Worm (Caenorhabditis elegans) whole organism, L1 larva: ENCODE measurements around the gene F01G10.6.

ENCODE experiments used
- C16A3.4 ChIP-seq: fragments of 150-350 bp; optimal IDR thresholded peaks from 2 replicates; lab custom pipeline; 2014; ENCODE audit warnings: missing biosample characterization, missing genetic modification characterization
- C34B4.2 ChIP-seq: sonication (generic microtip); optimal IDR thresholded peaks from 2 replicates; lab custom pipeline; 2017; ENCODE audit warnings: mild to moderate bottlenecking, missing genetic modification characterization, missing compliant biosample characterization
- ceh-8 ChIP-seq: fragments of 200-800 bp; sonication (Bioruptor generic); optimal IDR thresholded peaks from 2 replicates; lab custom pipeline; 2018; ENCODE audit warnings: mild to moderate bottlenecking, missing genetic modification characterization, moderate library complexity, missing compliant biosample characterization
- ceh-82 ChIP-seq, 3 experiments: fragments of 150-350 bp in 1 of 3; sonication (generic microtip) in 2 of 3; optimal IDR thresholded peaks; 2 replicates each; lab custom pipeline; 2014 to 2017; ENCODE audit warnings: missing biosample characterization in 3 of 3, missing genetic modification characterization in 3 of 3
- dsc-1 ChIP-seq: sonication (generic microtip); optimal IDR thresholded peaks from 2 replicates; lab custom pipeline; 2016; ENCODE audit warnings: mild to moderate bottlenecking, missing genetic modification characterization, missing compliant biosample characterization
- efl-3 ChIP-seq: fragments of 200-800 bp; sonication (Bioruptor generic); optimal IDR thresholded peaks from 2 replicates; lab custom pipeline; 2018; ENCODE audit warnings: mild to moderate bottlenecking, missing genetic modification characterization, missing compliant biosample characterization
- egl-13 ChIP-seq: sonication (generic microtip); optimal IDR thresholded peaks from 2 replicates; lab custom pipeline; 2016; ENCODE audit warnings: missing genotype, missing genetic modification reagents, missing genetic modification characterization, missing compliant biosample characterization
- elt-2 ChIP-seq: sonication (generic microtip); optimal IDR thresholded peaks from 2 replicates; lab custom pipeline; 2016; ENCODE audit warnings: missing genetic modification characterization, mild to moderate bottlenecking, inconsistent platforms, missing compliant biosample characterization, missing genetic modification reagents
- elt-3 ChIP-seq, 6 experiments: fragments of 150-350 bp in 1 of 6; sonication (generic microtip); optimal IDR thresholded peaks; 2 replicates each; lab custom pipeline; 2017 to 2018; ENCODE audit warnings: missing biosample characterization in 6 of 6, missing genetic modification characterization in 6 of 6, inconsistent platforms in 1 of 6
- ets-5 ChIP-seq: fragments of 200-800 bp; sonication (Bioruptor generic); IDR thresholded peaks from 2 replicates; pipeline ENCODE4 v1.3.6; 2022; ENCODE audit warnings: missing genetic modification characterization, missing compliant biosample characterization
- grh-1 ChIP-seq: fragments of 200-800 bp; sonication (Bioruptor generic); IDR thresholded peaks from 2 replicates; pipeline ENCODE4 v1.3.6; 2022; ENCODE audit warnings: missing genetic modification reagents, missing genetic modification characterization, missing compliant biosample characterization
- hpl-2 ChIP-seq: fragments of 150-350 bp; optimal IDR thresholded peaks from 2 replicates; lab custom pipeline; 2014; ENCODE audit warnings: missing biosample characterization, missing genetic modification reagents, missing genetic modification characterization
- jun-1 ChIP-seq: fragments of 150-350 bp; optimal IDR thresholded peaks from 2 replicates; lab custom pipeline; 2014; ENCODE audit warnings: missing biosample characterization, missing genetic modification reagents, missing genetic modification characterization
- lin-14 ChIP-seq: fragments of 200-800 bp; sonication (Bioruptor generic); optimal IDR thresholded peaks from 2 replicates; lab custom pipeline; 2018; ENCODE audit warnings: mild to moderate bottlenecking, missing genetic modification characterization, moderate library complexity, missing compliant biosample characterization
- lin-39 ChIP-seq: fragments of 150-350 bp; optimal IDR thresholded peaks from 2 replicates; lab custom pipeline; 2014; ENCODE audit warnings: missing biosample characterization, missing genetic modification reagents, missing genetic modification characterization
- lir-3 ChIP-seq: sonication (generic microtip); optimal IDR thresholded peaks from 2 replicates; lab custom pipeline; 2016; ENCODE audit warnings: mild to moderate bottlenecking, missing genetic modification characterization, moderate library complexity, missing compliant biosample characterization; ENCODE audit not compliant: poor library complexity
- mdl-1 ChIP-seq, 2 experiments: fragments of 150-350 bp; optimal IDR thresholded peaks; 2 replicates each; lab custom pipeline; 2014 to 2017; ENCODE audit warnings: missing biosample characterization in 2 of 2, missing genetic modification characterization in 2 of 2, inconsistent platforms in 1 of 2
- mef-2 ChIP-seq: fragments of 150-350 bp; optimal IDR thresholded peaks from 2 replicates; lab custom pipeline; 2014; ENCODE audit warnings: missing biosample characterization, missing genetic modification characterization
- nhr-12 ChIP-seq: sonication (generic microtip); optimal IDR thresholded peaks from 2 replicates; lab custom pipeline; 2017; ENCODE audit warnings: missing biosample characterization, missing genetic modification characterization
- nhr-20 ChIP-seq: sonication (generic microtip); optimal IDR thresholded peaks from 2 replicates; lab custom pipeline; 2016; ENCODE audit warnings: mild to moderate bottlenecking, missing genetic modification characterization, missing compliant biosample characterization
- nhr-237 ChIP-seq: fragments of 150-350 bp; optimal IDR thresholded peaks from 2 replicates; lab custom pipeline; 2014; ENCODE audit warnings: missing biosample characterization, missing genetic modification characterization
- nhr-71 ChIP-seq: sonication (generic microtip); optimal IDR thresholded peaks from 2 replicates; lab custom pipeline; 2016; ENCODE audit warnings: mild to moderate bottlenecking, missing genetic modification characterization, moderate library complexity, missing compliant biosample characterization
- nhr-77 ChIP-seq: fragments of 150-350 bp; optimal IDR thresholded peaks from 2 replicates; lab custom pipeline; 2014; ENCODE audit warnings: missing biosample characterization, missing genetic modification characterization
- nhr-84 ChIP-seq: sonication (generic microtip); optimal IDR thresholded peaks from 2 replicates; lab custom pipeline; 2017; ENCODE audit warnings: missing biosample characterization, missing genetic modification characterization
- nhr-85 ChIP-seq: sonication (generic microtip); peaks from one replicate; lab custom pipeline; 2016; ENCODE audit warnings: missing genetic modification characterization, inconsistent platforms, missing compliant biosample characterization
- nhr-90 ChIP-seq: sonication (generic microtip); optimal IDR thresholded peaks from 2 replicates; lab custom pipeline; 2016; ENCODE audit warnings: mild to moderate bottlenecking, missing genetic modification characterization, missing compliant biosample characterization; ENCODE audit not compliant: poor library complexity
- pqm-1 ChIP-seq: sonication (generic microtip); optimal IDR thresholded peaks from 3 replicates; lab custom pipeline; 2017; ENCODE audit warnings: missing biosample characterization, missing genetic modification characterization
- snpc-4 ChIP-seq: fragments of 150-350 bp; optimal IDR thresholded peaks from 2 replicates; lab custom pipeline; 2014; ENCODE audit warnings: missing biosample characterization, missing genetic modification characterization
- snu-23 ChIP-seq: sonication (generic microtip); optimal IDR thresholded peaks from 2 replicates; lab custom pipeline; 2016; ENCODE audit warnings: missing genetic modification characterization, missing compliant biosample characterization
- tbx-2 ChIP-seq: sonication (generic microtip); optimal IDR thresholded peaks from 2 replicates; lab custom pipeline; 2016; ENCODE audit warnings: missing genetic modification characterization, missing compliant biosample characterization
- unc-30 ChIP-seq: sonication (generic microtip); optimal IDR thresholded peaks from 2 replicates; lab custom pipeline; 2017; ENCODE audit warnings: missing biosample characterization, missing genetic modification characterization
- unc-86 ChIP-seq: sonication (generic microtip); optimal IDR thresholded peaks from 2 replicates; lab custom pipeline; 2016; ENCODE audit warnings: missing genetic modification characterization, missing compliant biosample characterization
- zag-1 ChIP-seq: fragments of 150-350 bp; optimal IDR thresholded peaks from 2 replicates; lab custom pipeline; 2014; ENCODE audit warnings: missing biosample characterization, missing genetic modification characterization
- zip-4 ChIP-seq: fragments of 200-800 bp; sonication (Bioruptor generic); optimal IDR thresholded peaks from 2 replicates; lab custom pipeline; 2018; ENCODE audit warnings: mild to moderate bottlenecking, missing genetic modification characterization, moderate library complexity, missing compliant biosample characterization

The F01G10.6 gene

DNA sequence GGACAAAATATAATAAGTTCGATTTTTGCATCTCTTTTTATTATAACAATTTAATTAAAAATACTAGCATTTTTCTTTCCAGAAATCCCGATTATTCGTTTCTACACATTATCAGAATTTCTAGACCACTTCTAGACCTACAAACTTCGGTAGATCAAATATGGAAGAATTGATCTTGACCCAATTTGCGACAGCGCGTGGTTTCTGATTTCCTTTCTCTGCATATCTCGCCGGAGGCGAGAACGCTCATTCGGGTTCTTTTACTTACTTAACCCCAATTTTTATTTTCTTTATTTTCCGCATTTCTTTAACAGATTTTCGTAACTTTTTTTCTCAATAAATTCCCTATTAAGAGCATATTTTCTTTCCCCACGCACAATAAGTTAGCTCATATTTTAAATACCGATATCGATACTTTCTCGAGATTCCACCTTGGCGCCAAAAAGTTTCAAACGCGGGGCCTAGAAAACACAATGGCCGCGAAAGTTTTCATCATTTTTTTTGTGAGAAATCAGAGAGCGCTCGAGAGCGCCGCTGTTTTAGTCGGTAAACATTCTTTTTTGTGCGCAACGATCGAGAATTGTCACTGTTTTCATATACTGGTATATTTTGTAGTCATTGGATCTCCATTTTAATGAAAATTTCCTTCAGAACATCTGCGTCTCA is 15.2 kb upstream of the F01G10.6 start (continued):
- TF ChIP-seq ets-5 (GFP tag; lab: Robert Waterston, UW): no peak
- TF ChIP-seq lir-3 (tag; lab: Kevin White, UChicago): peak; percentile 40
- TF ChIP-seq nhr-84 (tag; lab: Kevin White, UChicago): no peak
- no peak for TF ChIP-seq C34B4.2 (tag; lab: Kevin White, UChicago)
- no peak for TF ChIP-seq zag-1 (tag; lab: Kevin White, UChicago)
- no peak for TF ChIP-seq grh-1 (GFP tag; lab: Robert Waterston, UW)

DNA sequence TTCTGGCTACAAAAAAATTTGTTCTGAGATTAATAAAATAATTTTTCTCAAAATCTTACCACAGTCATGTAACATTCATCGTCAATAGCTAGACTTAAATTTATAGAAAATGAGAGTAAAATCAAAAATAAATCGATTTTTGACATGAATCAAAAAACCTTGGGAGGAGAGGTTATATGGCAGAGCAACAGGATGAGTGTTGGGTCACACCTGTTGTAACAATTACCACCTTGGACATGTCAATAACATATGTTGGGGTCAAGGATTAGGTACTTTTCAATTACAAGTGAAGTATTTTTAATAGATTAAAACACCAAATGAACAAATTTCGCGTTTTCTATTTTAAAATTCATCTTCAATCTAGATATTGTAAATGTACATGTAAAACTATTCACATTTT is 14.2 kb upstream of the F01G10.6 start, which contains the start of gene lipl-7:
lipl-7 (minus strand) TSS at position 165 of the 400 bp plus-strand sequence.
- TF ChIP-seq nhr-71 (tag; lab: Kevin White, UChicago) (peak; percentile 11), nhr-85 (tag; lab: Kevin White, UChicago) (peak; percentile 53), nhr-12 (no peak)
- TF ChIP-seq, all 84 proteins: peak for 2

DNA sequence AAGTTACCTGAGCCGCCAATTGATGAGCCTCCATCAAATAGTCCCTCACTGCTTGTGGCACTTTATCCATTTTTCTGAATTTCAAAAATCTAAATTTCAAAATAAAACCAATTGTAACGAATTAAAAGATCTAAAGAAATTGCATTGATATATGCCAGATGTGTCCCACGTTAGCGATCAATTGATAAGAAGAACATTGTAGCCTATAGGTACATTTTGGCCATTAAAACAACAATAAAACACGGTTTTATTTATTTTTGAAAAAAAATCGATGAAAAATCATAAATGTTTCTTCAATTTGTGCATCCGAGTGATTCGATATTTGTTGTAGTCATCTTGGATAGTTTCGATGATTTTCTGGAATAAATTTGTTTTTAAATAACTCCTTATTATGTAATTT is 11.6 kb upstream of the F01G10.6 start, which contains the start of gene ech-8:
ech-8 (minus strand) TSS at position 132 of the 400 bp plus-strand sequence.
- TF ChIP-seq elt-3 (tag; optimal IDR thresholded peaks at IDR 0.05; lab: Kevin White, UChicago) (peak in 1 of 6 experiments; percentile 5), nhr-20 (peak; percentile 13), egl-13 (tag; lab: Kevin White, UChicago) (no peak), hpl-2 (no peak)

DNA sequence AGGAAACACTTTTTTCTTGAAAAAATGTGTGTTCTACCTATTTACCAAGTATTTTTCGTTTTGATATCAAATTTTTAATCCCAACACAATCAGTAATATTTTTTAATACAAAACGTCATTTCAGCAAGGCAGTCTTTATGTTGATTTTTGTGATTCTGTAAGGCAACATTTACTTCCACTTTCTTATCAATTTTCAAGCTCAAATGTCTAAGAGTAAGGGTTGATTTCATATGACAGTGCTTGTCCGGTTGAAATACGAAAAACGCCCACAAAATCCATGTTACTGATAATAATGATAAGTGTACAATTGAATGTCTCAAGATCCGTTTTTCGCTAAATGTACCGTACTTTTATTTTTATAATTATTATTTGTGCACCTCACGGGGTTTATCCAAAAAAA is 8.7 kb upstream of the F01G10.6 start:
- peak; percentile 32 for TF ChIP-seq jun-1 (tag; lab: Kevin White, UChicago)
- TF ChIP-seq lin-39 (tag; lab: Kevin White, UChicago): no peak
- no peak for TF ChIP-seq mef-2 (tag; lab: Kevin White, UChicago)
- no peak for TF ChIP-seq ets-5 (GFP tag; lab: Robert Waterston, UW)
- TF ChIP-seq grh-1 (GFP tag; lab: Robert Waterston, UW): no peak
- no peak for TF ChIP-seq ceh-82 (tag; optimal IDR thresholded peaks at IDR 0.05; lab: Kevin White, UChicago)
- no peak for TF ChIP-seq mdl-1 (tag; optimal IDR thresholded peaks at IDR 0.05; lab: Kevin White, UChicago)
- peak; percentile 68 for TF ChIP-seq elt-2 (tag; lab: Kevin White, UChicago)
- no peak for TF ChIP-seq unc-86 (tag; lab: Kevin White, UChicago)
- TF ChIP-seq snpc-4 (tag; lab: Kevin White, UChicago): no peak

DNA sequence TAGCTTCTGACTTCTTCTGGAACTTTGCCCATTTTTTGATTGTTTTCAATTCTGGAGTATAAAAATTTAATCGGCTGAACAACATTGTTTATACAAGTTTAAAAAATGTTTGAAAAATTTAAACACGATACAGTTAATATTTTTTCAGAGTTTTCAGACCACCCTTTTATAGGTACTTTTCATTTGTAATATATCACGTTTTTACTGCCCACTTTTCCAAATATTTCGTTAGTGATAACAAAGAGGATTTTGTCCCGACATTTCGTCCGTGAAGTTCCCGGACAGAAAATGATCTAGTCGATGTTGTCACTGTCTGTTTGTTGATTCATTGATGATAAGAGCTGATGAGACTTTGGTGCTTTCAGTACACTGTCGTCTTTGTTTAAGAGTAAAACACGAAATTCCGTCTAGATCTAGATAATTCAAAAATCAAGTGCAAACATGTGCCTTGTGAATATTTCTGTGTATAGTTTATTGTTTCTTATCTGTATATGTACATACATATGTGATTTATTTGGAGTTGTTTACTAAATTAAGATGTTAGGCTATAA is 7.9 kb upstream of the F01G10.6 start, which contains the start of gene ech-9:
ech-9 (minus strand) TSS at position 51 of the 551 bp plus-strand sequence.
- no peak for TF ChIP-seq ceh-8 (GFP tag; lab: Kevin White, UChicago)
- no peak for TF ChIP-seq nhr-20
- TF ChIP-seq elt-2 (tag; lab: Kevin White, UChicago): peak; percentile 39
- no peak for TF ChIP-seq C16A3.4
- no peak for TF ChIP-seq egl-13 (tag; lab: Kevin White, UChicago)
- no peak for TF ChIP-seq unc-86 (tag; lab: Kevin White, UChicago)

DNA sequence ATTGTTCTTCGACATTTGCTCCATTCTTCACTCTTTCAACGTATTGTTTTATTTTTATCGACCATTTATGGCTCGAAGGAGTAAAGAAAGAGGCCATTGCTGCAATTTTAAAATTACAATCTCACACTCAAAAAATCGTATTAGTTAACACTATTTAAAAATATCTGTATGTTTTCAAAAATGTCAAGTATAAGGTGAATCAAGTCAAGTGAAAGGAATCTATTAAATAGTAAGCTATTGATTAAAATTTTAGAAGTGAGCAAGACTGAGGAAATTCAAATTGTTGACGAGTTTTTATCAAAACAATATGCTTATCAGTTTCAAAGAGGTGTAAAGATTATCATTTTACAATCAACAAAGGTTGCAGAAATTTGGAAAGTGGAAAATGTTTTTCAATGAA is 5.0 kb upstream of the F01G10.6 start, which contains the start of gene F01G10.4:
F01G10.4 (minus strand) TSS at position 101 of the 400 bp plus-strand sequence.
- TF ChIP-seq nhr-237 (tag; lab: Kevin White, UChicago) (no peak), nhr-90 (tag; lab: Kevin White, UChicago) (no peak), C16A3.4 (no peak), nhr-77 (tag; lab: Kevin White, UChicago) (no peak), tbx-2 (tag; lab: Kevin White, UChicago) (no peak), snu-23 (GFP tag; lab: Kevin White, UChicago) (no peak), dsc-1 (tag; lab: Kevin White, UChicago) (no peak), zip-4 (GFP tag; lab: Kevin White, UChicago) (no peak), lir-3 (tag; lab: Kevin White, UChicago) (no peak), pqm-1 (no peak), efl-3 (GFP tag; lab: Kevin White, UChicago) (no peak), unc-30 (tag; lab: Kevin White, UChicago) (no peak), lin-14 (no peak)
